Fruit fly (Drosophila melanogaster) whole organism, embryonic: Measurements from ENCODE around the gene CG18622.
A peak's percentile ranks its signal among the peaks of the same experiment; 100 is the strongest.

ENCODE experiments used
- Ada2b ChIP-seq: fragments of 200-800 bp; sonication (Bioruptor generic); IDR thresholded peaks from 2 replicates; pipeline ENCODE4 v1.3.6; 2022; ENCODE audit warnings: missing biosample characterization, missing genetic modification characterization
- CG10543 ChIP-seq: fragments of 200-800 bp; sonication (Bioruptor generic); optimal IDR thresholded peaks from 3 replicates; lab custom pipeline; 2017; ENCODE audit warnings: missing biosample characterization, mild to moderate bottlenecking, missing genetic modification characterization, moderate library complexity
- CG12236 ChIP-seq: fragments of 200-800 bp; sonication (Bioruptor generic); optimal IDR thresholded peaks from 2 replicates; lab custom pipeline; 2016; ENCODE audit warnings: missing biosample characterization, missing genetic modification characterization
- CG12659 ChIP-seq: fragments of 200-800 bp; sonication (Bioruptor generic); optimal IDR thresholded peaks from 3 replicates; lab custom pipeline; 2017; ENCODE audit warnings: mild to moderate bottlenecking, missing biosample characterization, missing genetic modification reagents, missing genetic modification characterization
- CG13624 ChIP-seq: fragments of 200-800 bp; sonication (Bioruptor generic); optimal IDR thresholded peaks from 2 replicates; lab custom pipeline; 2016; ENCODE audit warnings: missing biosample characterization, missing genetic modification characterization
- CG16779 ChIP-seq: fragments of 200-800 bp; sonication (Bioruptor generic); IDR thresholded peaks from 2 replicates; pipeline ENCODE4 v1.3.6; 2022; ENCODE audit warnings: missing biosample characterization, missing genetic modification characterization
- CG16813 ChIP-seq: fragments of 200-800 bp; sonication (Bioruptor generic); IDR thresholded peaks from 3 replicates; pipeline ENCODE4 v1.3.6; 2022; ENCODE audit warnings: missing biosample characterization, missing genetic modification characterization; ENCODE audit not compliant: partially characterized antibody
- CG18262 ChIP-seq: fragments of 200-800 bp; optimal IDR thresholded peaks from 3 replicates; lab custom pipeline; 2019; ENCODE audit warnings: missing biosample characterization, mild to moderate bottlenecking, missing genetic modification characterization, moderate library complexity
- CG2202 ChIP-seq: fragments of 200-800 bp; sonication (Bioruptor generic); optimal IDR thresholded peaks from 2 replicates; lab custom pipeline; 2018; ENCODE audit warnings: missing biosample characterization, mild to moderate bottlenecking, missing genetic modification characterization
- CG2875 ChIP-seq: fragments of 200-800 bp; sonication (Bioruptor generic); optimal IDR thresholded peaks from 2 replicates; lab custom pipeline; 2017; ENCODE audit warnings: missing biosample characterization, mild to moderate bottlenecking, missing genetic modification characterization, missing genetic modification reagents
- CG7357 ChIP-seq: fragments of 200-800 bp; sonication (Bioruptor generic); IDR thresholded peaks from 3 replicates; pipeline ENCODE4 v1.3.6; 2022; ENCODE audit warnings: missing biosample characterization, missing genetic modification characterization
- CG9437 ChIP-seq: fragments of 200-800 bp; sonication (Bioruptor generic); optimal IDR thresholded peaks from 2 replicates; lab custom pipeline; 2018; ENCODE audit warnings: missing biosample characterization, mild to moderate bottlenecking, missing genetic modification characterization
- Chrac-16 ChIP-seq: fragments of 200-800 bp; sonication (Bioruptor generic); optimal IDR thresholded peaks from 3 replicates; lab custom pipeline; 2016; ENCODE audit warnings: missing biosample characterization, missing genetic modification characterization
- D ChIP-seq, 2 experiments: fragments of 200-800 bp in 1 of 2; fragments of >200 bp in 1 of 2; sonication (Bioruptor generic) in 1 of 2; optimal IDR thresholded peaks; 2 replicates in 1 of 2; 3 replicates in 1 of 2; lab custom pipeline; 2017; ENCODE audit warnings: mild to moderate bottlenecking in 1 of 2, missing biosample characterization in 1 of 2, missing genetic modification characterization in 1 of 2, missing genetic modification reagents in 1 of 2
- Dfd ChIP-seq, 2 experiments: fragments of >200 bp; optimal IDR thresholded peaks; 2 replicates each; lab custom pipeline; 2017; ENCODE audit warnings: missing biosample characterization in 2 of 2, missing genetic modification characterization in 2 of 2
- Doc2 ChIP-seq: fragments of 200-800 bp; sonication (Bioruptor generic); IDR thresholded peaks from 2 replicates; pipeline ENCODE4 v1.3.6; 2022; ENCODE audit warnings: missing biosample characterization, missing genetic modification characterization
- Doc3 ChIP-seq: fragments of 200-800 bp; sonication (Bioruptor generic); IDR thresholded peaks from 3 replicates; pipeline ENCODE4 v1.3.6; 2022; ENCODE audit warnings: missing biosample characterization, missing genetic modification characterization; ENCODE audit not compliant: partially characterized antibody
- Fer2 ChIP-seq: fragments of 200-800 bp; sonication (Bioruptor generic); optimal IDR thresholded peaks from 2 replicates; lab custom pipeline; 2018; ENCODE audit warnings: missing biosample characterization, mild to moderate bottlenecking, missing genetic modification characterization, moderate library complexity
- HmgZ ChIP-seq: fragments of 200-800 bp; sonication (Bioruptor generic); optimal IDR thresholded peaks from 2 replicates; lab custom pipeline; 2018; ENCODE audit warnings: missing biosample characterization, mild to moderate bottlenecking, missing genetic modification characterization
- Hr51 ChIP-seq, 2 experiments: fragments of 200-800 bp; sonication (Bioruptor generic); optimal IDR thresholded peaks; 2 replicates in 1 of 2; 3 replicates in 1 of 2; lab custom pipeline; 2016 to 2018; ENCODE audit warnings: missing biosample characterization in 2 of 2, missing genetic modification characterization in 2 of 2, mild to moderate bottlenecking in 1 of 2, moderate library complexity in 1 of 2
- Hsf ChIP-seq: fragments of 200-800 bp; sonication (Bioruptor generic); optimal IDR thresholded peaks from 3 replicates; lab custom pipeline; 2016; ENCODE audit warnings: missing biosample characterization, missing genetic modification characterization
- Jarid2 ChIP-seq: fragments of 200-800 bp; sonication (Bioruptor generic); optimal IDR thresholded peaks from 3 replicates; lab custom pipeline; 2017; ENCODE audit warnings: mild to moderate bottlenecking, missing biosample characterization, missing genetic modification reagents, missing genetic modification characterization
- MBD-R2 ChIP-seq: fragments of 200-800 bp; sonication (Bioruptor generic); IDR thresholded peaks from 2 replicates; pipeline ENCODE4 v1.3.6; 2022; ENCODE audit warnings: missing biosample characterization, missing genetic modification characterization
- Oli ChIP-seq: fragments of 200-800 bp; sonication (Bioruptor generic); optimal IDR thresholded peaks from 2 replicates; lab custom pipeline; 2018; ENCODE audit warnings: missing biosample characterization, mild to moderate bottlenecking, missing genetic modification characterization, moderate library complexity
- Scr ChIP-seq: fragments of 200-800 bp; sonication (Bioruptor generic); IDR thresholded peaks from 2 replicates; pipeline ENCODE4 v1.3.6; 2022; ENCODE audit warnings: missing biosample characterization, missing genetic modification characterization; ENCODE audit not compliant: partially characterized antibody
- Sox100B ChIP-seq: fragments of 200-800 bp; sonication (Bioruptor generic); optimal IDR thresholded peaks from 3 replicates; lab custom pipeline; 2018; ENCODE audit warnings: missing biosample characterization, mild to moderate bottlenecking, missing genetic modification characterization
- Trl ChIP-seq, 3 experiments: fragments of >200 bp in 2 of 3; fragments of 200-800 bp in 1 of 3; sonication (Bioruptor generic) in 1 of 3; optimal IDR thresholded peaks; 2 replicates in 1 of 3; 3 replicates in 2 of 3; lab custom pipeline; 2016 to 2017; ENCODE audit warnings: missing biosample characterization in 1 of 3, missing genetic modification characterization in 1 of 3
- ab ChIP-seq: fragments of 200-800 bp; sonication (Bioruptor generic); optimal IDR thresholded peaks from 2 replicates; lab custom pipeline; 2016; ENCODE audit warnings: missing biosample characterization, missing genetic modification characterization
- al ChIP-seq: fragments of 200-800 bp; sonication (Bioruptor generic); IDR thresholded peaks from 2 replicates; pipeline ENCODE4 v1.3.6; 2022; ENCODE audit warnings: missing biosample characterization, missing genetic modification characterization
- ase ChIP-seq: fragments of 200-800 bp; sonication (Bioruptor generic); IDR thresholded peaks from 3 replicates; pipeline ENCODE4 v1.3.6; 2022; ENCODE audit warnings: missing biosample characterization, missing genetic modification characterization
- bowl ChIP-seq: fragments of 200-800 bp; sonication (Bioruptor generic); IDR thresholded peaks from 2 replicates; pipeline ENCODE4 v1.3.6; 2022; ENCODE audit warnings: missing biosample characterization, missing genetic modification characterization
- corto ChIP-seq: fragments of 200-800 bp; sonication (Bioruptor generic); optimal IDR thresholded peaks from 2 replicates; lab custom pipeline; 2016; ENCODE audit warnings: missing biosample characterization, mild to moderate bottlenecking, missing genetic modification characterization, moderate library complexity
- ems ChIP-seq: fragments of 200-800 bp; sonication (Bioruptor generic); optimal IDR thresholded peaks from 3 replicates; lab custom pipeline; 2016; ENCODE audit warnings: missing biosample characterization, missing genetic modification characterization
- ftz-f1 ChIP-seq: fragments of 200-800 bp; sonication (Bioruptor generic); optimal IDR thresholded peaks from 2 replicates; lab custom pipeline; 2016; ENCODE audit warnings: missing biosample characterization, missing genetic modification characterization
- gem ChIP-seq: fragments of 200-800 bp; sonication (Bioruptor generic); optimal IDR thresholded peaks from 2 replicates; lab custom pipeline; 2019; ENCODE audit warnings: missing biosample characterization, mild to moderate bottlenecking, missing genetic modification characterization, moderate library complexity
- grn ChIP-seq: fragments of 200-800 bp; sonication (Bioruptor generic); optimal IDR thresholded peaks from 3 replicates; lab custom pipeline; 2017; ENCODE audit warnings: missing biosample characterization, missing genetic modification characterization
- gro ChIP-seq: fragments of 200-800 bp; sonication (Bioruptor generic); optimal IDR thresholded peaks from 2 replicates; lab custom pipeline; 2016; ENCODE audit warnings: missing biosample characterization, missing genetic modification characterization
- ken ChIP-seq: fragments of 200-800 bp; sonication (Bioruptor generic); IDR thresholded peaks from 3 replicates; pipeline ENCODE4 v1.3.6; 2022; ENCODE audit warnings: missing biosample characterization, missing genetic modification characterization
- lab ChIP-seq: fragments of 200-800 bp; sonication (Bioruptor generic); optimal IDR thresholded peaks from 3 replicates; lab custom pipeline; 2017; ENCODE audit warnings: missing biosample characterization, missing genetic modification characterization, mild to moderate bottlenecking, moderate library complexity, missing genetic modification reagents
- lmd ChIP-seq: fragments of 200-800 bp; sonication (Bioruptor generic); IDR thresholded peaks from 2 replicates; pipeline ENCODE4 v1.3.6; 2022; ENCODE audit warnings: missing biosample characterization, missing genetic modification characterization
- nau ChIP-seq: fragments of 200-800 bp; sonication (Bioruptor generic); optimal IDR thresholded peaks from 3 replicates; lab custom pipeline; 2017; ENCODE audit warnings: missing biosample characterization, mild to moderate bottlenecking, missing genetic modification characterization, missing genetic modification reagents
- oc ChIP-seq: fragments of 200-800 bp; sonication (Bioruptor generic); optimal IDR thresholded peaks from 2 replicates; lab custom pipeline; 2018; ENCODE audit warnings: missing biosample characterization, mild to moderate bottlenecking, missing genetic modification characterization, moderate library complexity
- onecut ChIP-seq: fragments of 200-800 bp; sonication (Bioruptor generic); IDR thresholded peaks from 2 replicates; pipeline ENCODE4 v1.3.6; 2022; ENCODE audit warnings: missing biosample characterization, missing genetic modification characterization
- pfk ChIP-seq: fragments of 200-800 bp; sonication (Bioruptor generic); optimal IDR thresholded peaks from 2 replicates; lab custom pipeline; 2018; ENCODE audit warnings: missing biosample characterization, mild to moderate bottlenecking, missing genetic modification characterization, moderate library complexity
- pros ChIP-seq: fragments of 200-800 bp; sonication (Bioruptor generic); optimal IDR thresholded peaks from 3 replicates; lab custom pipeline; 2019; ENCODE audit warnings: missing biosample characterization, mild to moderate bottlenecking, missing genetic modification characterization, moderate library complexity
- slbo ChIP-seq: fragments of 200-800 bp; sonication (Bioruptor generic); IDR thresholded peaks from 2 replicates; pipeline ENCODE4 v1.3.6; 2022; ENCODE audit warnings: missing biosample characterization, missing genetic modification characterization
- ttk ChIP-seq: fragments of 200-800 bp; sonication (Bioruptor generic); IDR thresholded peaks from 2 replicates; pipeline ENCODE4 v2.1.2; 2022; ENCODE audit warnings: missing biosample characterization, missing genetic modification characterization
- vfl ChIP-seq: fragments of 200-800 bp; sonication (Bioruptor generic); optimal IDR thresholded peaks from 2 replicates; lab custom pipeline; 2016; ENCODE audit warnings: missing biosample characterization, missing genetic modification characterization

The CG18622 gene

DNA sequence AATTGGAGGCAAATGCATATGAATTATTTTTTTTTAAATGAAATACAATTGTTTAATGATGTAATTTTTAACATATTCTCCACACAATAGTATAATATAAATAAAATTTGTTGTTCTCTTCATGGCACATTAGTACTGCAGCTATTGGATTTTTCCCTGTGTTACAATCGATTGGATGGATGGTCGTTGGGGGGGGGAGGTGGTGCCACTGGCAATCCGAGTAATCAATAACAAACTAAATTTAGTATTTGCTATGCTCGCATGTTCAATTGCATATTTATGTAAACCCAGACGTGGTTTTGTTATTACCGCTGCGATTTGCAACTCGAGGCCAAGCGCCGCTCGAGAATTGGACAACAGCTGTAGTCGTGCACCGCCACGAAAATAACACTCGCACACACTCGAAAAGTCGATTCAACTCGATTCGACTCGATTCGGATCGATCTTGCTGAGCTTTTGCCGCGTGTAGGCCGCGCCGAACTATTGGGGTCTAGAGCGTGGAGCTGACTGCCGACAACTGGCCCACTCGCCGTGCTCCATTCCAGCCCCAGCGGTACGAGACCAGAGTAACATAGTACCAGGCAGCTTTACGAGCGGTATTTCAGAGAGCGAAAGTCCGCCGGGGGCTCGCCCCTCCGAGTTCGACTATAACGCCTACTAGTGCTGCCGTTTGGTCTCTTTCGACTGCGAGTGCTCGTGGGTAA, at the start of gene CG18622 (continued):
- TF ChIP-seq al (GFP tag; lab: Robert Waterston, UW) (no peak), bowl (GFP tag; lab: Robert Waterston, UW) (no peak), Sox100B (GFP tag; lab: Kevin White, UChicago) (peak; percentile 11), Hr51 (GFP tag; optimal IDR thresholded peaks at IDR 0.05; lab: Kevin White, UChicago) (peak in 1 of 2 experiments; percentile 24), ken (GFP tag; lab: Robert Waterston, UW) (0 out of 3 replicates have a peak, but pooled peaks have one; percentile 32), CG18262 (peak; percentile 3), Oli (no peak), onecut (GFP tag; lab: Robert Waterston, UW) (peak; percentile 41; the same call in 1 of the 2 replicates), pros (GFP tag; lab: Kevin White, UChicago) (no peak), MBD-R2 (GFP tag; lab: Robert Waterston, UW) (0 out of 2 replicates have a peak, but pooled peaks have one; percentile 19), vfl (no peak), gem (tag; lab: Kevin White, UChicago) (peak; percentile 46), CG16779 (GFP tag; lab: Robert Waterston, UW) (no peak), Trl (optimal IDR thresholded peaks at IDR 0.05; lab: Kevin White, UChicago) (peak; percentile 56 to 74), Trl (GFP tag; optimal IDR thresholded peaks at IDR 0.05; lab: Kevin White, UChicago) (no peak), Fer2 (tag; lab: Kevin White, UChicago) (no peak), CG10543 (GFP tag; lab: Kevin White, UChicago) (peak; percentile 96), pfk (GFP tag; lab: Kevin White, UChicago) (peak; percentile 12), Scr (GFP tag; lab: Robert Waterston, UW) (no peak), ab (GFP tag; lab: Kevin White, UChicago) (no peak), oc (peak; percentile 34), slbo (GFP tag; lab: Robert Waterston, UW) (0 out of 2 replicates have a peak, but pooled peaks have one; percentile 2), Doc2 (GFP tag; lab: Robert Waterston, UW) (no peak), Hsf (GFP tag; lab: Kevin White, UChicago) (no peak), CG9437 (GFP tag; lab: Kevin White, UChicago) (no peak), nau (GFP tag; lab: Kevin White, UChicago) (no peak), grn (GFP tag; lab: Kevin White, UChicago) (peak; percentile 2), lmd (GFP tag; lab: Robert Waterston, UW) (peak; percentile 32; the same call in 1 of the 2 replicates), CG13624 (GFP tag; lab: Kevin White, UChicago) (no peak), CG2875 (no peak), CG7357 (no peak), Chrac-16 (GFP tag; lab: Kevin White, UChicago) (no peak), lab (GFP tag; lab: Kevin White, UChicago) (peak; percentile 26), Dfd (GFP tag; optimal IDR thresholded peaks at IDR 0.05; lab: Kevin White, UChicago) (no peak), Ada2b (GFP tag; lab: Robert Waterston, UW) (0 out of 2 replicates have a peak, but pooled peaks have one; percentile 3), CG2202 (tag; lab: Kevin White, UChicago) (no peak), CG16813 (GFP tag; lab: Robert Waterston, UW) (0 out of 3 replicates have a peak, but pooled peaks have one; percentile 18), Doc3 (no peak), CG12659 (GFP tag; lab: Kevin White, UChicago) (peak; percentile 24), HmgZ (tag; lab: Kevin White, UChicago) (peak; percentile 30), ems (GFP tag; lab: Kevin White, UChicago) (no peak), ftz-f1 (GFP tag; lab: Kevin White, UChicago) (peak; percentile 86), ttk (no peak), D (optimal IDR thresholded peaks at IDR 0.05; lab: Kevin White, UChicago) (peak; percentile 1), D (GFP tag; optimal IDR thresholded peaks at IDR 0.05; lab: Kevin White, UChicago) (no peak), gro (no peak), corto (GFP tag; lab: Kevin White, UChicago) (no peak), CG12236 (no peak), ase (GFP tag; lab: Robert Waterston, UW) (no peak), Jarid2 (GFP tag; lab: Kevin White, UChicago) (peak; percentile 87)
